Fruit fly (Drosophila melanogaster): ENCODE results near the gene CG31266.
A peak's percentile ranks its signal among the peaks of the same experiment; 100 is the strongest.

The CG31266 gene

DNA sequence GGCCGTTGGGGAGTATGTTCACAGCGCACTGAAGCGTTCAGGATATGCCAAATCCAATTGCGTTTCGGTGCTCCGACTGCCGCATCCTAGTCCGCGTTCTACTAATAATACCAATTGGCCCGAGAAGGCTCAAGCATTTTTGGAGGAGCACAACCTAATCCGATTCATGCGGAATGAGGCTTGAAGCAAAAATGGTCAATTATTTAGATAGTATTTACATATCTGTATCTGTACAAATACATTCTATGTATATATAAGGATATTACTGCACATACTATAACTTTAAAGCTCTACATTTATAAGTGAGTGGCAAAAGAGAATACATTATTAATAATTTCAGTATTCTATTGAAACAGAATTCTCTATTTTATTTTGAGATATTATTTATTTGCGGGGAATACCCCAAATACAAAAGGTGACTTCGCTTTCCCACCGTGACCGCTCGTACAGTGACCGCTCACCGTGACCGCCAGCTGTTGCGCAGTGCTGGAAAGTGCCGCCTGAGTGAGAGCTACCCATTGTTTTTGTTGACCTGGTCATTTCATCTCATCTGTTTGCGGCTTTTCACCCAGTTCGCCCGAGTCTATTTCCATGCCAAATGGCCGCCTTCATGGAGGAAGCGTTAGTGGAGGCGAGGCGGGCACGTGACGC is 19.0 kb downstream of the CG31266 start, which contains the start of gene CG5292 (continued):
- TF ChIP-seq phol (tag; optimal IDR thresholded peaks at IDR 0.05), result peak; percentile 56
- TF ChIP-seq pnt (GFP tag; optimal IDR thresholded peaks at IDR 0.05), result no peak
- TF ChIP-seq CG8290 (GFP tag; optimal IDR thresholded peaks at IDR 0.05), result peak; percentile 38
- no peak for TF ChIP-seq CG8290 (tag; optimal IDR thresholded peaks at IDR 0.05)
- no peak for TF ChIP-seq CG16779 (GFP tag; IDR thresholded peaks at IDR 0.05)
- peak; percentile 94 for TF ChIP-seq Ets65A (GFP tag)
- TF ChIP-seq ash1 (GFP tag; optimal IDR thresholded peaks at IDR 0.05), result no peak
- TF ChIP-seq CG10431 (GFP tag; optimal IDR thresholded peaks at IDR 0.05), result peak; percentile 36
- peak; percentile 39 for TF ChIP-seq trem (tag; optimal IDR thresholded peaks at IDR 0.05)
- TF ChIP-seq zfh2 (GFP tag; optimal IDR thresholded peaks at IDR 0.05), result peak; percentile 49
- TF ChIP-seq ase (GFP tag; IDR thresholded peaks at IDR 0.05), result no peak
- peak; percentile 38 for TF ChIP-seq CG8388 (GFP tag; optimal IDR thresholded peaks at IDR 0.05)
- TF ChIP-seq eve (GFP tag; optimal IDR thresholded peaks at IDR 0.05), result no peak
- TF ChIP-seq chinmo (GFP tag; IDR thresholded peaks at IDR 0.05; ENCODE audit: partially characterized antibody), result no peak
- no peak for TF ChIP-seq GATAe (GFP tag; conservative IDR thresholded peaks at IDR 0.05)
- TF ChIP-seq mld (GFP tag; IDR thresholded peaks at IDR 0.05; ENCODE audit: partially characterized antibody), result peak; percentile 56; the same call in 1 of the 3 replicates
- TF ChIP-seq Elba2 (GFP tag; optimal IDR thresholded peaks at IDR 0.05), result peak; percentile 24
- 0 out of 2 replicates have a peak, but pooled peaks have one; percentile 37 for TF ChIP-seq CG7372 (GFP tag; IDR thresholded peaks at IDR 0.05)
- TF ChIP-seq CG13424 (tag; optimal IDR thresholded peaks at IDR 0.05), result peak; percentile 66
- TF ChIP-seq Dad (GFP tag; optimal IDR thresholded peaks at IDR 0.05), result peak; percentile 19
- TF ChIP-seq CG32532 (GFP tag; IDR thresholded peaks at IDR 0.05), result peak; percentile 80
- TF ChIP-seq mirr (GFP tag; optimal IDR thresholded peaks at IDR 0.05), result no peak
- TF ChIP-seq dysf (GFP tag; IDR thresholded peaks at IDR 0.05), result peak; percentile 60; the same call in 2 of the 3 replicates
- TF ChIP-seq Xbp1 (GFP tag; optimal IDR thresholded peaks at IDR 0.05), result peak; percentile 64
- no peak for TF ChIP-seq CG13123 (GFP tag; optimal IDR thresholded peaks at IDR 0.05)
- peak; percentile 82 for TF ChIP-seq CG3847 (GFP tag; IDR thresholded peaks at IDR 0.05)
- TF ChIP-seq BtbVII (GFP tag; optimal IDR thresholded peaks at IDR 0.05), result no peak
- no peak for TF ChIP-seq CG14965 (GFP tag; optimal IDR thresholded peaks at IDR 0.05; ENCODE audit: borderline replicate concordance)
- no peak for TF ChIP-seq cad (GFP tag; optimal IDR thresholded peaks at IDR 0.05)
- TF ChIP-seq pan (optimal IDR thresholded peaks at IDR 0.05), result no peak
- peak in 1 of 2 experiments; percentile 52 for TF ChIP-seq pan (GFP tag; optimal IDR thresholded peaks at IDR 0.05 in 1 of 2, IDR thresholded peaks at IDR 0.05 in 1 of 2)
- no peak for TF ChIP-seq CG11560 (tag; IDR thresholded peaks at IDR 0.05)
- TF ChIP-seq Fer3 (tag; optimal IDR thresholded peaks at IDR 0.05), result peak; percentile 34
- TF ChIP-seq CG18476 (GFP tag; optimal IDR thresholded peaks at IDR 0.05), result no peak
- no peak for TF ChIP-seq oc (tag; optimal IDR thresholded peaks at IDR 0.05)
- peak; percentile 43; the same call in 2 of the 3 replicates for TF ChIP-seq Dbx (GFP tag; IDR thresholded peaks at IDR 0.05)
- 0 out of 2 replicates have a peak, but pooled peaks have one; percentile 36 for TF ChIP-seq Dref (GFP tag; IDR thresholded peaks at IDR 0.05)
- TF ChIP-seq CG17802 (tag; optimal IDR thresholded peaks at IDR 0.05), result no peak
- TF ChIP-seq slou (GFP tag; optimal IDR thresholded peaks at IDR 0.05), result peak; percentile 33
- TF ChIP-seq CG4730 (GFP tag; IDR thresholded peaks at IDR 0.05), result no peak
- no peak for TF ChIP-seq lbe (GFP tag; optimal IDR thresholded peaks at IDR 0.05)
- TF ChIP-seq schlank (tag; optimal IDR thresholded peaks at IDR 0.05), result no peak
- TF ChIP-seq ro (GFP tag; IDR thresholded peaks at IDR 0.05), result no peak
- TF ChIP-seq E2f2 (GFP tag; IDR thresholded peaks at IDR 0.05), result peak; percentile 65
- peak; percentile 44 to 59 for TF ChIP-seq Hr51 (GFP tag; optimal IDR thresholded peaks at IDR 0.05)
- TF ChIP-seq rib (GFP tag; IDR thresholded peaks at IDR 0.05), result peak; percentile 32; the same call in 1 of the 2 replicates
- peak; percentile 59 for TF ChIP-seq CG18599 (GFP tag; optimal IDR thresholded peaks at IDR 0.05)
- no peak for TF ChIP-seq CG7271 (tag; optimal IDR thresholded peaks at IDR 0.05)
- TF ChIP-seq ttk (GFP tag; IDR thresholded peaks at IDR 0.05), result peak; percentile 35
- TF ChIP-seq CG10321 (GFP tag; IDR thresholded peaks at IDR 0.05), result no peak
- no peak for TF ChIP-seq btn (GFP tag; optimal IDR thresholded peaks at IDR 0.05)
